Worm (Caenorhabditis elegans) whole organism, L2 larva: ENCODE results near the gene srsx-30.

Experiments
- C34F6.9 ChIP-seq: fragments of 150-350 bp; optimal IDR thresholded peaks from 2 replicates; lab custom pipeline; 2014; ENCODE audit warnings: missing biosample characterization, missing genetic modification characterization
- F13H6.1 ChIP-seq: sonication (generic microtip); optimal IDR thresholded peaks from 2 replicates; lab custom pipeline; 2016; ENCODE audit warnings: missing genetic modification characterization, missing compliant biosample characterization
- R02D3.7 ChIP-seq: fragments of 150-350 bp; optimal IDR thresholded peaks from 2 replicates; lab custom pipeline; 2014; ENCODE audit warnings: missing biosample characterization, missing genetic modification characterization
- Y55F3AM.14 ChIP-seq: fragments of 200-800 bp; sonication (Bioruptor generic); optimal IDR thresholded peaks from 2 replicates; lab custom pipeline; 2018; ENCODE audit warnings: mild to moderate bottlenecking, missing genetic modification characterization, missing compliant biosample characterization
- ZK546.5 ChIP-seq: sonication (generic microtip); optimal IDR thresholded peaks from 2 replicates; lab custom pipeline; 2017; ENCODE audit warnings: missing biosample characterization, missing genetic modification characterization
- alr-1 ChIP-seq: fragments of 150-350 bp; optimal IDR thresholded peaks from 2 replicates; lab custom pipeline; 2014; ENCODE audit warnings: missing biosample characterization, missing genetic modification characterization
- aly-2 ChIP-seq: fragments of 150-350 bp; optimal IDR thresholded peaks from 2 replicates; lab custom pipeline; 2014; ENCODE audit warnings: missing biosample characterization, missing genetic modification characterization
- ama-1 ChIP-seq: fragments of 150-350 bp; optimal IDR thresholded peaks from 2 replicates; lab custom pipeline; 2018; ENCODE audit warnings: inconsistent platforms
- blmp-1 ChIP-seq: sonication (generic microtip); optimal IDR thresholded peaks from 2 replicates; lab custom pipeline; 2017; ENCODE audit warnings: missing genetic modification characterization, mild to moderate bottlenecking, missing compliant biosample characterization, antibody characterized with exemption, moderate library complexity; ENCODE audit not compliant: insufficient read depth
- ceh-16 ChIP-seq: fragments of 150-350 bp; optimal IDR thresholded peaks from 2 replicates; lab custom pipeline; 2014; ENCODE audit warnings: missing biosample characterization, missing genetic modification characterization
- ceh-82 ChIP-seq: fragments of 150-350 bp; optimal IDR thresholded peaks from 2 replicates; lab custom pipeline; 2014; ENCODE audit warnings: missing biosample characterization, missing genetic modification characterization
- crh-2 ChIP-seq: sonication (generic microtip); optimal IDR thresholded peaks from 2 replicates; lab custom pipeline; 2017; ENCODE audit warnings: missing biosample characterization, missing genetic modification characterization
- dmd-4 ChIP-seq: sonication (generic microtip); optimal IDR thresholded peaks from 2 replicates; lab custom pipeline; 2017; ENCODE audit warnings: missing biosample characterization, missing genetic modification characterization
- egl-27 ChIP-seq: sonication (generic microtip); optimal IDR thresholded peaks from 3 replicates; lab custom pipeline; 2017; ENCODE audit warnings: missing biosample characterization, missing genetic modification reagents, missing genetic modification characterization
- elt-1 ChIP-seq: fragments of 150-350 bp; optimal IDR thresholded peaks from 2 replicates; lab custom pipeline; 2014; ENCODE audit warnings: missing biosample characterization, missing genetic modification characterization
- elt-3 ChIP-seq: sonication (generic microtip); optimal IDR thresholded peaks from 2 replicates; lab custom pipeline; 2017; ENCODE audit warnings: missing biosample characterization, missing genetic modification characterization
- fos-1 ChIP-seq: fragments of 150-350 bp; optimal IDR thresholded peaks from 2 replicates; lab custom pipeline; 2014; ENCODE audit warnings: missing biosample characterization, missing genetic modification characterization
- gmeb-1 ChIP-seq: fragments of 150-350 bp; optimal IDR thresholded peaks from 2 replicates; lab custom pipeline; 2014; ENCODE audit warnings: missing biosample characterization, missing genetic modification characterization
- lin-11 ChIP-seq: fragments of 150-350 bp; sonication (generic microtip); optimal IDR thresholded peaks from 2 replicates; lab custom pipeline; 2014; ENCODE audit warnings: missing biosample characterization, missing genetic modification characterization, inconsistent platforms, mixed read lengths
- lin-13 ChIP-seq: fragments of 150-350 bp; optimal IDR thresholded peaks from 2 replicates; lab custom pipeline; 2014; ENCODE audit warnings: missing biosample characterization, missing genetic modification reagents, missing genetic modification characterization
- lin-39 ChIP-seq: fragments of 150-350 bp; optimal IDR thresholded peaks from 2 replicates; lab custom pipeline; 2014; ENCODE audit warnings: missing biosample characterization, missing genetic modification reagents, missing genetic modification characterization
- lsy-2 ChIP-seq, 2 experiments: fragments of 150-350 bp in 1 of 2; sonication (generic microtip) in 1 of 2; optimal IDR thresholded peaks; 2 replicates each; lab custom pipeline; 2014 to 2017; ENCODE audit warnings: missing biosample characterization in 2 of 2, missing genetic modification characterization in 2 of 2
- mab-5 ChIP-seq: fragments of 150-350 bp; optimal IDR thresholded peaks from 2 replicates; lab custom pipeline; 2014; ENCODE audit warnings: missing biosample characterization, missing genetic modification characterization
- mbf-1 ChIP-seq: sonication (generic microtip); optimal IDR thresholded peaks from 2 replicates; lab custom pipeline; 2017; ENCODE audit warnings: missing biosample characterization, missing genetic modification characterization
- mdl-1 ChIP-seq, 2 experiments: fragments of 150-350 bp in 1 of 2; sonication (generic microtip) in 1 of 2; optimal IDR thresholded peaks; 2 replicates each; lab custom pipeline; 2017; ENCODE audit warnings: missing biosample characterization in 2 of 2, missing genetic modification characterization in 2 of 2
- nhr-10 ChIP-seq: sonication (generic microtip); optimal IDR thresholded peaks from 2 replicates; lab custom pipeline; 2017; ENCODE audit warnings: missing biosample characterization, missing genetic modification characterization
- nhr-11 ChIP-seq: fragments of 150-350 bp; optimal IDR thresholded peaks from 2 replicates; lab custom pipeline; 2014; ENCODE audit warnings: missing biosample characterization, missing genetic modification characterization
- nhr-12 ChIP-seq: fragments of 150-350 bp; optimal IDR thresholded peaks from 2 replicates; lab custom pipeline; 2014; ENCODE audit warnings: missing biosample characterization, missing genetic modification characterization
- nhr-129 ChIP-seq: fragments of 150-350 bp; optimal IDR thresholded peaks from 2 replicates; lab custom pipeline; 2014; ENCODE audit warnings: missing biosample characterization, missing genetic modification characterization
- nhr-21 ChIP-seq: fragments of 150-350 bp; optimal IDR thresholded peaks from 2 replicates; lab custom pipeline; 2014; ENCODE audit warnings: missing biosample characterization, missing genetic modification characterization
- nhr-23 ChIP-seq: fragments of 150-350 bp; optimal IDR thresholded peaks from 2 replicates; lab custom pipeline; 2014; ENCODE audit warnings: missing biosample characterization, missing genetic modification reagents, missing genetic modification characterization
- nhr-237 ChIP-seq: fragments of 150-350 bp; optimal IDR thresholded peaks from 2 replicates; lab custom pipeline; 2014; ENCODE audit warnings: missing biosample characterization, missing genetic modification characterization
- nhr-25 ChIP-seq: fragments of 150-350 bp; sonication (generic microtip); optimal IDR thresholded peaks from 3 replicates; lab custom pipeline; 2014; ENCODE audit warnings: missing biosample characterization, missing genetic modification characterization
- nhr-6 ChIP-seq: fragments of 150-350 bp; optimal IDR thresholded peaks from 2 replicates; lab custom pipeline; 2014; ENCODE audit warnings: missing biosample characterization, missing genetic modification characterization
- nhr-77 ChIP-seq: fragments of 150-350 bp; optimal IDR thresholded peaks from 2 replicates; lab custom pipeline; 2014; ENCODE audit warnings: missing biosample characterization, missing genetic modification characterization
- peb-1 ChIP-seq: fragments of 150-350 bp; optimal IDR thresholded peaks from 2 replicates; lab custom pipeline; 2014; ENCODE audit warnings: missing biosample characterization, missing genetic modification characterization
- sem-4 ChIP-seq: fragments of 150-350 bp; optimal IDR thresholded peaks from 2 replicates; lab custom pipeline; 2014; ENCODE audit warnings: missing biosample characterization, missing genetic modification reagents, missing genetic modification characterization
- skn-1 ChIP-seq: sonication (generic microtip); optimal IDR thresholded peaks from 2 replicates; lab custom pipeline; 2017; ENCODE audit warnings: missing biosample characterization, missing genetic modification characterization
- sma-3 ChIP-seq: sonication (generic microtip); optimal IDR thresholded peaks from 2 replicates; lab custom pipeline; 2016; ENCODE audit warnings: missing genetic modification reagents, missing genetic modification characterization, missing compliant biosample characterization
- sma-9 ChIP-seq, 2 experiments: fragments of 150-350 bp in 1 of 2; sonication (generic microtip) in 1 of 2; optimal IDR thresholded peaks; 2 replicates each; lab custom pipeline; 2014 to 2016; ENCODE audit warnings: missing genetic modification characterization in 2 of 2, mild to moderate bottlenecking in 1 of 2, missing biosample characterization in 1 of 2, missing compliant biosample characterization in 1 of 2, missing genetic modification reagents in 1 of 2, moderate library complexity in 1 of 2
- snpc-4 ChIP-seq: fragments of 150-350 bp; optimal IDR thresholded peaks from 2 replicates; lab custom pipeline; 2014; ENCODE audit warnings: missing biosample characterization, missing genetic modification characterization
- unc-39 ChIP-seq: fragments of 150-350 bp; optimal IDR thresholded peaks from 2 replicates; lab custom pipeline; 2014; ENCODE audit warnings: missing biosample characterization, missing genetic modification characterization
- unc-55 ChIP-seq: fragments of 150-350 bp; sonication (generic microtip); optimal IDR thresholded peaks from 3 replicates; lab custom pipeline; 2014; ENCODE audit warnings: missing biosample characterization, missing genetic modification reagents, missing genetic modification characterization
- unc-62 ChIP-seq: fragments of 150-350 bp; optimal IDR thresholded peaks from 2 replicates; lab custom pipeline; 2014; ENCODE audit warnings: missing biosample characterization, missing genetic modification reagents, missing genetic modification characterization
- zag-1 ChIP-seq: fragments of 150-350 bp; optimal IDR thresholded peaks from 2 replicates; lab custom pipeline; 2014; ENCODE audit warnings: missing biosample characterization, missing genetic modification characterization
- ztf-1 ChIP-seq: fragments of 200-800 bp; sonication (Bioruptor generic); conservative IDR thresholded peaks from 2 replicates; pipeline ENCODE4 v1.3.6; 2022; ENCODE audit warnings: missing genetic modification characterization, missing compliant biosample characterization
- ztf-11 ChIP-seq: sonication (generic microtip); optimal IDR thresholded peaks from 2 replicates; lab custom pipeline; 2017; ENCODE audit warnings: missing biosample characterization, missing genetic modification characterization
- ztf-4 ChIP-seq: fragments of 150-350 bp; optimal IDR thresholded peaks from 2 replicates; lab custom pipeline; 2014; ENCODE audit warnings: missing biosample characterization, missing genetic modification characterization

Gene srsx-30

ce11 chrV:10178166-10178565 lies 19.5 kb downstream of the srsx-30 start:
- no peak for TF ChIP-seq sma-9 (GFP tag; optimal IDR thresholded peaks at IDR 0.05; lab: Kevin White, UChicago)
- no peak for TF ChIP-seq sma-9 (tag; optimal IDR thresholded peaks at IDR 0.05; lab: Kevin White, UChicago)
- no peak for TF ChIP-seq lin-39 (tag; lab: Kevin White, UChicago)
- no peak for TF ChIP-seq R02D3.7 (tag; lab: Kevin White, UChicago)
- no peak for TF ChIP-seq ceh-16 (tag; lab: Kevin White, UChicago)
- TF ChIP-seq ZK546.5 (tag; lab: Kevin White, UChicago): no peak
- peak; percentile 65 for TF ChIP-seq unc-55 (GFP tag; lab: Kevin White, UChicago)
- TF ChIP-seq ztf-1: no peak
- no peak for TF ChIP-seq lin-11 (tag; lab: Kevin White, UChicago)
- peak; percentile 50 for TF ChIP-seq nhr-25 (tag; lab: Kevin White, UChicago)
- no peak for TF ChIP-seq nhr-237 (tag; lab: Kevin White, UChicago)
- TF ChIP-seq nhr-77: no peak
- no peak for TF ChIP-seq alr-1 (tag; lab: Kevin White, UChicago)
- no peak for TF ChIP-seq nhr-21
- no peak for TF ChIP-seq mdl-1 (tag; optimal IDR thresholded peaks at IDR 0.05; lab: Kevin White, UChicago)
- no peak for TF ChIP-seq egl-27
- TF ChIP-seq elt-3 (tag; lab: Kevin White, UChicago): no peak
- TF ChIP-seq dmd-4 (tag; lab: Kevin White, UChicago): no peak
- peak; percentile 6 for TF ChIP-seq nhr-6 (tag; lab: Kevin White, UChicago)
- no peak for TF ChIP-seq aly-2 (tag; lab: Kevin White, UChicago)
- TF ChIP-seq F13H6.1: peak; percentile 63
- no peak for TF ChIP-seq ceh-82 (tag; lab: Kevin White, UChicago)
- peak; percentile 28 for TF ChIP-seq fos-1 (tag; lab: Kevin White, UChicago)
- peak; percentile 79 for TF ChIP-seq C34F6.9 (tag; lab: Kevin White, UChicago)
- TF ChIP-seq sma-3 (GFP tag; lab: Kevin White, UChicago): peak; percentile 72
- no peak for TF ChIP-seq sem-4 (tag; lab: Kevin White, UChicago)
- TF ChIP-seq ztf-11 (tag; lab: Kevin White, UChicago): no peak
- peak; percentile 30 for TF ChIP-seq lin-13
- no peak for TF ChIP-seq Y55F3AM.14 (GFP tag; lab: Kevin White, UChicago)
- no peak for TF ChIP-seq mbf-1
- TF ChIP-seq nhr-23 (tag; lab: Kevin White, UChicago): no peak
- no peak for TF ChIP-seq nhr-11 (tag; lab: Kevin White, UChicago)
- no peak for TF ChIP-seq elt-1
- peak; percentile 96 for TF ChIP-seq blmp-1 (tag; lab: Kevin White, UChicago)
- TF ChIP-seq snpc-4: no peak
- peak; percentile 64 for TF ChIP-seq nhr-129 (tag; lab: Kevin White, UChicago)
- no peak for TF ChIP-seq unc-39 (tag; lab: Kevin White, UChicago)
- no peak for TF ChIP-seq skn-1
- no peak for TF ChIP-seq unc-62 (GFP tag; lab: Kevin White, UChicago)
- TF ChIP-seq lsy-2 (tag; optimal IDR thresholded peaks at IDR 0.05; lab: Kevin White, UChicago): peak; percentile 15 to 76
- TF ChIP-seq peb-1 (tag; lab: Kevin White, UChicago): no peak
- TF ChIP-seq zag-1 (tag; lab: Kevin White, UChicago): no peak
- peak; percentile 20 for TF ChIP-seq gmeb-1 (tag; lab: Kevin White, UChicago)
- TF ChIP-seq mab-5: no peak
- TF ChIP-seq nhr-12: no peak
- no peak for TF ChIP-seq ztf-4
- no peak for TF ChIP-seq ama-1 (lab: Kevin White, UChicago)
- TF ChIP-seq nhr-10 (tag; lab: Kevin White, UChicago): no peak
- peak; percentile 62 for TF ChIP-seq crh-2 (tag; lab: Kevin White, UChicago)
